Worm (Caenorhabditis elegans) whole organism, L1 larva: ENCODE data around the gene B0457.6.

ENCODE experiments used
- ama-1 ChIP-seq: fragments of 150-350 bp; optimal IDR thresholded peaks from 2 replicates; lab custom pipeline; 2014
- blmp-1 ChIP-seq: fragments of 150-350 bp; optimal IDR thresholded peaks from 2 replicates; lab custom pipeline; 2014; ENCODE audit warnings: missing biosample characterization, missing genetic modification characterization
- ceh-88 ChIP-seq: fragments of 200-800 bp; sonication (Bioruptor generic); IDR thresholded peaks from 2 replicates; pipeline ENCODE4 v1.3.6; 2022; ENCODE audit warnings: missing genetic modification characterization, missing compliant biosample characterization
- dpl-1 ChIP-seq, 3 experiments: fragments of 150-350 bp in 2 of 3; sonication (generic microtip) in 1 of 3; optimal IDR thresholded peaks; 2 replicates each; lab custom pipeline; 2014 to 2017; ENCODE audit warnings: missing biosample characterization in 3 of 3, missing genetic modification characterization in 3 of 3, missing genetic modification reagents in 3 of 3
- egl-27 ChIP-seq, 2 experiments: fragments of 150-350 bp in 1 of 2; sonication (generic microtip); optimal IDR thresholded peaks; 3 replicates each; lab custom pipeline; 2017 to 2018; ENCODE audit warnings: missing biosample characterization in 2 of 2, missing genetic modification characterization in 2 of 2, missing genetic modification reagents in 2 of 2
- lin-13 ChIP-seq: fragments of 150-350 bp; optimal IDR thresholded peaks from 2 replicates; lab custom pipeline; 2014; ENCODE audit warnings: missing biosample characterization, missing genetic modification reagents, missing genetic modification characterization
- mep-1 ChIP-seq: fragments of 150-350 bp; optimal IDR thresholded peaks from 2 replicates; lab custom pipeline; 2014; ENCODE audit warnings: missing biosample characterization, missing genetic modification characterization
- nhr-12 ChIP-seq: sonication (generic microtip); optimal IDR thresholded peaks from 2 replicates; lab custom pipeline; 2017; ENCODE audit warnings: missing biosample characterization, missing genetic modification characterization
- nhr-71 ChIP-seq: sonication (generic microtip); optimal IDR thresholded peaks from 2 replicates; lab custom pipeline; 2016; ENCODE audit warnings: mild to moderate bottlenecking, missing genetic modification characterization, moderate library complexity, missing compliant biosample characterization
- unc-62 ChIP-seq: fragments of 150-350 bp; optimal IDR thresholded peaks from 2 replicates; lab custom pipeline; 2014; ENCODE audit warnings: missing biosample characterization, missing genetic modification reagents, missing genetic modification characterization

DNA sequence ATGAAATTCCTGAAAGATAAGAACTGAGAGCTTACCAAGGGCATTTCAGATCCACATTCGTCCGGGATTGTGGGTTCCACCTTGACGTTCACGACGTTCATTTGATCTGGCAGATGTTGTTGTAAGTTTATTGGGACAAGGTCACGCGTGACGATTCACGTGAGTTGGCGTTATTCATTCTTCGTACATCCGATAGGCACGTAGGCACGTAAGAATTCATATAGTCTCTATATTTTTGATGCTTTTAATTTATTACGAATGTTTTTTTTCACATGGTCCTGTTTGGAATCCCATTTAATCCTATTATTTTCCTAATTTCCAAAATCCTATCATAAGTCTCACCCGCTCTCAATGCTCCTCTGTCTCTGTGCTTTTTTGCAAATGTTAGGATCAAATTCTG, 10.3 kb upstream of the B0457.6 start, which contains the start of gene B0457.4:
- TF ChIP-seq egl-27 (tag; optimal IDR thresholded peaks at IDR 0.05; lab: Kevin White, UChicago): no peak
- no peak for TF ChIP-seq unc-62 (GFP tag; lab: Kevin White, UChicago)
- TF ChIP-seq nhr-71: no peak
- no peak for TF ChIP-seq mep-1 (tag; lab: Kevin White, UChicago)
- TF ChIP-seq nhr-12 (tag; lab: Kevin White, UChicago): no peak
- TF ChIP-seq blmp-1 (tag; lab: Kevin White, UChicago): no peak
- TF ChIP-seq lin-13 (GFP tag; lab: Kevin White, UChicago): no peak
- TF ChIP-seq ceh-88 (GFP tag; lab: Robert Waterston, UW): no peak
- no peak for TF ChIP-seq ama-1 (lab: Kevin White, UChicago)
- no peak for TF ChIP-seq dpl-1 (GFP tag; optimal IDR thresholded peaks at IDR 0.05; lab: Kevin White, UChicago)
